Fruit fly (Drosophila melanogaster): Measurements from ENCODE around the gene CG32459.

DNA sequence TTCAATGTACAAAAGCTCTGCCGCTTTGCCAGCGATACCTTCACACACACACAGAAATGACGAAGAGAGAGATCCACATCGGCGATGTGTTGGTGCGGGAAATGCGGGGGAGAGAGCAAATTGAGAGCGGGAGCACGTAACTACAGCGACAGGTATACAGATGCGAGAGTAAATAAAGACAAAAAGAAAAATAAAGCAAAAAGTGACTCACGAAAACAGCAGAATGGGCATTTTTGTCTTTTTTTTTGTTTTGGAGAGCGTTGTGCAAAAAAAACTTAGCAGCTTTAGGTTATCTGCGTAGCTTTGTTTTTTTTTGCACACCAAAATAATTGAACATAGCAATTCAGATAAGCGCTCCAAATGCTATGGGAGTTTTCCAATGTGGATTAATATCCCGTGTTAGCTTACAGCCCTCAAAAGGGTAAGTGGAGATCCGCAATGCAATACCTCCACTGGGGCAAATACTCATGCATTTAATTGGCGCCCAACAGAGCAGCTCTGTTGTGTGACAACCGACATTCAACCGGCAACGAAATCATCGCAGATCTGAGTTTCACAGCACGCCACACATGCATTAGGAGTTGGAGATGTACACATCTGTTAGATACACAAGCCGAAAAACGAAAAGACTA is 33.2 kb downstream of the CG32459 start:
- TF ChIP-seq Hr96 (GFP tag; optimal IDR thresholded peaks at IDR 0.05) (peak; percentile 91), CG11617 (GFP tag; optimal IDR thresholded peaks at IDR 0.05) (peak; percentile 98), kay (GFP tag; ENCODE audit: borderline replicate concordance) (peak; percentile 99), CG12768 (GFP tag; optimal IDR thresholded peaks at IDR 0.05) (peak; percentile 99), CG7045 (GFP tag; optimal IDR thresholded peaks at IDR 0.05) (peak; percentile 97), CG14711 (tag; optimal IDR thresholded peaks at IDR 0.05) (peak; percentile 15)

All from whole organism, adult.